Fruit fly (Drosophila melanogaster) whole organism, embryonic: Measurements from ENCODE around the gene Z600.

Experiments
- Antp ChIP-seq: fragments of 200-800 bp; sonication (Bioruptor generic); optimal IDR thresholded peaks from 3 replicates; lab custom pipeline; 2016; ENCODE audit warnings: missing biosample characterization, missing genetic modification characterization
- Atf3 ChIP-seq: fragments of 200-800 bp; sonication (Bioruptor generic); optimal IDR thresholded peaks from 3 replicates; lab custom pipeline; 2016; ENCODE audit warnings: missing biosample characterization, missing genetic modification characterization
- CG14667 ChIP-seq: fragments of 200-800 bp; sonication (Bioruptor generic); IDR thresholded peaks from 2 replicates; pipeline ENCODE4 v1.3.6; 2022; ENCODE audit warnings: missing biosample characterization, missing genetic modification characterization
- CG3726 ChIP-seq: fragments of 200-800 bp; sonication (Bioruptor generic); IDR thresholded peaks from 3 replicates; pipeline ENCODE4, ENCODE4 v1.3.6; 2022; ENCODE audit warnings: missing biosample characterization, missing genetic modification characterization
- CHES-1-like ChIP-seq: fragments of 200-800 bp; sonication (Bioruptor generic); optimal IDR thresholded peaks from 2 replicates; lab custom pipeline; 2016; ENCODE audit warnings: missing biosample characterization, missing genetic modification characterization
- Dfd ChIP-seq, 2 experiments: fragments of >200 bp; optimal IDR thresholded peaks; 2 replicates each; lab custom pipeline; 2017; ENCODE audit warnings: missing biosample characterization in 2 of 2, missing genetic modification characterization in 2 of 2
- ERR ChIP-seq: fragments of 200-800 bp; sonication (Bioruptor generic); optimal IDR thresholded peaks from 2 replicates; lab custom pipeline; 2016; ENCODE audit warnings: missing biosample characterization, missing genetic modification characterization
- gt ChIP-seq: fragments of 200-800 bp; sonication (Bioruptor generic); IDR thresholded peaks from 2 replicates; pipeline ENCODE4 v1.3.6; 2022; ENCODE audit warnings: missing biosample characterization, missing genetic modification characterization
- insv ChIP-seq, 2 experiments: fragments of 200-800 bp; sonication (Bioruptor generic); optimal IDR thresholded peaks; 3 replicates each; lab custom pipeline; 2016 to 2018; ENCODE audit warnings: missing biosample characterization in 2 of 2, missing genetic modification characterization in 2 of 2
- inv ChIP-seq: fragments of 200-800 bp; sonication (Bioruptor generic); IDR thresholded peaks from 2 replicates; pipeline ENCODE4 v1.3.6; 2022; ENCODE audit warnings: missing biosample characterization, missing genetic modification characterization; ENCODE audit not compliant: partially characterized antibody
- tx ChIP-seq: fragments of 200-800 bp; sonication (Bioruptor generic); optimal IDR thresholded peaks from 2 replicates; lab custom pipeline; 2016; ENCODE audit warnings: missing biosample characterization, missing genetic modification characterization

DNA sequence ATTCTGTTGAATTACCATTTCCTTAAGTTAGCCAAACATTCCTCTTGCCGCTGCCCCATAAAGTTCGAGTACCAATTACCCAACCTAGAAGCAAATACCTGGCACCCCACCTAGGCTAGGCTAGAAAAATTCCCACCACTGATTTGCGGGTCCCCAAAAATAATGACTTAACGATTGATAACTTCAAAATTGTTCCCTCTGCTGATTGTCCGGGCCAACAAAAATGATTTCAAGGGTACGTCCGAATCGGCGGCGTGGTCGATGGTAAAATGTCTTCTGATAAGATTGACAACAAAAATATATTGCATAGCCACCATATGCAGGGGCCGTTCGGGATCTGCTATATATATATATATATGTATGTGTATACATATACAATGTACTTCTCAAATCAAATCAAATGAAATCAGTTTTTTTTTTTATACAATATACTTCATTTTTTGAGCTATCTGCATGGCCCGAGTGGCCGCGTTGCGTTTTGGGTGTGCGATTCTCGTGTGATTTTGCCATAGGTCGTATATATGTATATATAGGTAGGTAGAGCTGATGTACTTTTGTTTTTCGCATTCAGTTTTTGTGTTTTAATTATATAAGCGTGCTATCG lies 38.4 kb downstream of the Z600 start:
- TF ChIP-seq tx (no peak), insv (GFP tag; optimal IDR thresholded peaks at IDR 0.05; lab: Kevin White, UChicago) (no peak), ERR (GFP tag; lab: Kevin White, UChicago) (no peak), CG14667 (no peak), Antp (no peak), inv (GFP tag; lab: Robert Waterston, UW) (no peak), Dfd (GFP tag; optimal IDR thresholded peaks at IDR 0.05; lab: Kevin White, UChicago) (no peak), gt (GFP tag; lab: Robert Waterston, UW) (no peak), CG3726 (GFP tag; lab: Robert Waterston, UW) (no peak), Atf3 (no peak), CHES-1-like (no peak)
